Worm (Caenorhabditis elegans) whole organism, L4 larva: ENCODE results near the gene ttc-4.

Experiments used
- D1046.2 ChIP-seq: fragments of 200-800 bp; sonication (Bioruptor generic); IDR thresholded peaks from 2 replicates; pipeline ENCODE4 v1.3.6; 2022; ENCODE audit warnings: missing genetic modification characterization, missing compliant biosample characterization
- F49E8.2 ChIP-seq: sonication (generic microtip); optimal IDR thresholded peaks from 2 replicates; lab custom pipeline; 2016; ENCODE audit warnings: missing compliant biosample characterization, mild to moderate bottlenecking, missing genetic modification characterization, borderline replicate concordance
- T26A8.4 ChIP-seq: fragments of 200-800 bp; sonication (Bioruptor generic); IDR thresholded peaks from 2 replicates; pipeline ENCODE4 v1.3.6; 2022; ENCODE audit warnings: missing genetic modification characterization, missing compliant biosample characterization
- Y48G9A.11 ChIP-seq: fragments of 200-800 bp; sonication (Bioruptor generic); IDR thresholded peaks from 2 replicates; pipeline ENCODE4 v1.3.6; 2022; ENCODE audit warnings: missing genetic modification reagents, missing genetic modification characterization, missing compliant biosample characterization
- Y5F2A.4 ChIP-seq: fragments of 200-800 bp; sonication (Bioruptor generic); optimal IDR thresholded peaks from 2 replicates; lab custom pipeline; 2018; ENCODE audit warnings: mild to moderate bottlenecking, missing genetic modification characterization, missing compliant biosample characterization
- Y75B8A.6 ChIP-seq: fragments of 200-800 bp; sonication (Bioruptor generic); IDR thresholded peaks from 2 replicates; pipeline ENCODE4 v1.3.6; 2022; ENCODE audit warnings: missing genetic modification reagents, missing genetic modification characterization, missing compliant biosample characterization
- aha-1 ChIP-seq: fragments of 150-350 bp; peaks from one replicate; lab custom pipeline; 2014; ENCODE audit warnings: missing biosample characterization, missing genetic modification characterization
- ama-1 ChIP-seq: fragments of 150-350 bp; optimal IDR thresholded peaks from 2 replicates; lab custom pipeline; 2014; ENCODE audit warnings: inconsistent platforms, mixed read lengths
- arid-1 ChIP-seq: fragments of 200-800 bp; sonication (Bioruptor generic); conservative IDR thresholded peaks from 2 replicates; pipeline ENCODE4 v1.3.6; 2022; ENCODE audit warnings: missing genetic modification reagents, missing genetic modification characterization, missing compliant biosample characterization
- ceh-20 ChIP-seq: fragments of 200-800 bp; sonication (Bioruptor generic); IDR thresholded peaks from 2 replicates; pipeline ENCODE4 v1.3.6; 2022; ENCODE audit warnings: missing genetic modification reagents, missing genetic modification characterization, missing compliant biosample characterization
- ceh-28 ChIP-seq: fragments of 150-350 bp; optimal IDR thresholded peaks from 2 replicates; lab custom pipeline; 2014; ENCODE audit warnings: missing biosample characterization, missing genetic modification reagents, missing genetic modification characterization
- ceh-62 ChIP-seq: sonication (generic microtip); optimal IDR thresholded peaks from 2 replicates; lab custom pipeline; 2017; ENCODE audit warnings: missing biosample characterization, missing genetic modification characterization
- daf-16 ChIP-seq, 3 experiments: sonication (generic microtip); optimal IDR thresholded peaks; 2 replicates each; lab custom pipeline; 2016 to 2017; ENCODE audit warnings: missing genetic modification characterization in 3 of 3, missing genetic modification reagents in 3 of 3, mild to moderate bottlenecking in 2 of 3, missing compliant biosample characterization in 2 of 3, missing biosample characterization in 1 of 3, moderate library complexity in 1 of 3
- dmd-6 ChIP-seq: fragments of 200-800 bp; sonication (Bioruptor generic); IDR thresholded peaks from 2 replicates; pipeline ENCODE4 v1.3.6; 2022; ENCODE audit warnings: missing genetic modification reagents, missing genetic modification characterization, missing compliant biosample characterization
- dmd-9 ChIP-seq: fragments of 200-800 bp; sonication (Bioruptor generic); IDR thresholded peaks from 2 replicates; pipeline ENCODE4 v1.3.6; 2022; ENCODE audit warnings: missing genetic modification reagents, missing genetic modification characterization, missing compliant biosample characterization
- duxl-1 ChIP-seq: sonication (generic microtip); optimal IDR thresholded peaks from 2 replicates; lab custom pipeline; 2016; ENCODE audit warnings: mild to moderate bottlenecking, missing genetic modification characterization, moderate library complexity, missing compliant biosample characterization; ENCODE audit not compliant: poor library complexity
- dve-1 ChIP-seq: sonication (generic microtip); optimal IDR thresholded peaks from 2 replicates; lab custom pipeline; 2017; ENCODE audit warnings: antibody characterized with exemption, mild to moderate bottlenecking, missing genetic modification characterization, missing compliant biosample characterization; ENCODE audit not compliant: insufficient read depth
- egl-27 ChIP-seq: sonication (generic microtip); optimal IDR thresholded peaks from 3 replicates; lab custom pipeline; 2017; ENCODE audit warnings: missing biosample characterization, missing genetic modification reagents, missing genetic modification characterization
- fkh-10 ChIP-seq: fragments of 150-350 bp; optimal IDR thresholded peaks from 2 replicates; lab custom pipeline; 2014; ENCODE audit warnings: missing biosample characterization, missing genetic modification reagents, missing genetic modification characterization
- gei-8 ChIP-seq: fragments of 200-800 bp; sonication (Bioruptor generic); optimal IDR thresholded peaks from 2 replicates; lab custom pipeline; 2018; ENCODE audit warnings: mild to moderate bottlenecking, missing genetic modification characterization, missing compliant biosample characterization
- hlh-11 ChIP-seq: fragments of 200-800 bp; sonication (Bioruptor generic); optimal IDR thresholded peaks from 2 replicates; lab custom pipeline; 2018; ENCODE audit warnings: mild to moderate bottlenecking, missing genetic modification characterization, missing compliant biosample characterization
- lin-15B ChIP-seq: fragments of 150-350 bp; sonication (generic microtip); optimal IDR thresholded peaks from 3 replicates; lab custom pipeline; 2014; ENCODE audit warnings: missing biosample characterization, missing genetic modification characterization
- lir-3 ChIP-seq: sonication (generic microtip); optimal IDR thresholded peaks from 2 replicates; lab custom pipeline; 2016; ENCODE audit warnings: mild to moderate bottlenecking, missing genetic modification characterization, missing compliant biosample characterization
- madf-5 ChIP-seq, 2 experiments: fragments of 200-800 bp; sonication (Bioruptor generic); IDR thresholded peaks; 2 replicates each; pipeline ENCODE4 v1.3.6; 2022; ENCODE audit warnings: missing compliant biosample characterization in 2 of 2, missing genetic modification characterization in 2 of 2
- mdl-1 ChIP-seq, 2 experiments: fragments of 150-350 bp in 1 of 2; sonication (generic microtip) in 1 of 2; optimal IDR thresholded peaks; 2 replicates each; lab custom pipeline; 2014 to 2017; ENCODE audit warnings: missing biosample characterization in 2 of 2, missing genetic modification characterization in 2 of 2
- mes-2 ChIP-seq: sonication (generic microtip); optimal IDR thresholded peaks from 2 replicates; lab custom pipeline; 2016; ENCODE audit warnings: missing genotype, mild to moderate bottlenecking, missing genetic modification characterization, missing compliant biosample characterization; ENCODE audit not compliant: poor library complexity, severe bottlenecking
- nhr-10 ChIP-seq: fragments of 150-350 bp; optimal IDR thresholded peaks from 2 replicates; lab custom pipeline; 2014; ENCODE audit warnings: missing biosample characterization, missing genetic modification characterization
- nhr-102 ChIP-seq: sonication (generic microtip); optimal IDR thresholded peaks from 2 replicates; lab custom pipeline; 2016; ENCODE audit warnings: mild to moderate bottlenecking, missing genetic modification characterization, moderate library complexity, missing compliant biosample characterization
- nhr-237 ChIP-seq: sonication (generic microtip); optimal IDR thresholded peaks from 2 replicates; lab custom pipeline; 2017; ENCODE audit warnings: missing biosample characterization, missing genetic modification characterization
- nhr-76 ChIP-seq: fragments of 150-350 bp; optimal IDR thresholded peaks from 2 replicates; lab custom pipeline; 2014; ENCODE audit warnings: missing biosample characterization, missing genetic modification characterization
- php-3 ChIP-seq: fragments of 200-800 bp; sonication (Bioruptor generic); IDR thresholded peaks from 2 replicates; pipeline ENCODE4 v1.3.6; 2022; ENCODE audit warnings: missing genetic modification reagents, missing genetic modification characterization, missing compliant biosample characterization
- pqm-1 ChIP-seq: sonication (generic microtip); optimal IDR thresholded peaks from 2 replicates; lab custom pipeline; 2017; ENCODE audit warnings: missing biosample characterization, missing genetic modification characterization
- rbr-2 ChIP-seq: sonication (generic microtip); optimal IDR thresholded peaks from 2 replicates; lab custom pipeline; 2016; ENCODE audit warnings: missing genotype, missing genetic modification characterization, missing compliant biosample characterization
- sdz-12 ChIP-seq: fragments of 200-800 bp; sonication (Bioruptor generic); optimal IDR thresholded peaks from 2 replicates; lab custom pipeline; 2018; ENCODE audit warnings: mild to moderate bottlenecking, missing genetic modification characterization, missing compliant biosample characterization
- snpc-4 ChIP-seq: fragments of 150-350 bp; optimal IDR thresholded peaks from 2 replicates; lab custom pipeline; 2014; ENCODE audit warnings: missing biosample characterization, missing genetic modification characterization
- spr-1 ChIP-seq: sonication (generic microtip); optimal IDR thresholded peaks from 2 replicates; lab custom pipeline; 2016; ENCODE audit warnings: mild to moderate bottlenecking, missing genetic modification characterization, missing compliant biosample characterization
- tag-97 ChIP-seq: fragments of 200-800 bp; sonication (Bioruptor generic); IDR thresholded peaks from 2 replicates; pipeline ENCODE4 v1.3.6; 2022; ENCODE audit warnings: missing genetic modification characterization, missing compliant biosample characterization
- tra-1 ChIP-seq: fragments of 200-800 bp; sonication (Bioruptor generic); IDR thresholded peaks from 2 replicates; pipeline ENCODE4 v1.3.6; 2022; ENCODE audit warnings: missing genetic modification reagents, missing genetic modification characterization, missing compliant biosample characterization
- unc-62 ChIP-seq, 3 experiments: fragments of 150-350 bp in 1 of 3; sonication (generic microtip); optimal IDR thresholded peaks in 2 of 3; peaks in 1 of 3; 1 replicate in 1 of 3; 2 replicates in 2 of 3; lab custom pipeline; 2014 to 2017; ENCODE audit warnings: missing biosample characterization in 3 of 3, missing genetic modification characterization in 3 of 3, missing genetic modification reagents in 3 of 3, missing genotype in 1 of 3
- zag-1 ChIP-seq: fragments of 150-350 bp; optimal IDR thresholded peaks from 2 replicates; lab custom pipeline; 2014; ENCODE audit warnings: missing biosample characterization, missing genetic modification characterization
- zfp-2 ChIP-seq: sonication (generic microtip); optimal IDR thresholded peaks from 2 replicates; lab custom pipeline; 2016; ENCODE audit warnings: mild to moderate bottlenecking, missing genetic modification characterization, missing compliant biosample characterization
- zfp-3 ChIP-seq: fragments of 200-800 bp; sonication (Bioruptor generic); conservative IDR thresholded peaks from 2 replicates; pipeline ENCODE4 v1.3.6; 2022; ENCODE audit warnings: missing genetic modification reagents, missing genetic modification characterization, missing compliant biosample characterization
- zip-2 ChIP-seq: fragments of 150-350 bp; optimal IDR thresholded peaks from 2 replicates; lab custom pipeline; 2014; ENCODE audit warnings: missing biosample characterization, missing genetic modification characterization
- ztf-7 ChIP-seq: fragments of 150-350 bp; optimal IDR thresholded peaks from 2 replicates; lab custom pipeline; 2014; ENCODE audit warnings: missing biosample characterization, missing genetic modification characterization

ttc-4 gene

ce11 chrII:5554788-5555187 lies 39.7 kb upstream of the ttc-4 start:
- peak; percentile 19 for TF ChIP-seq dve-1 (tag; lab: Kevin White, UChicago)
- TF ChIP-seq nhr-237 = no peak
- no peak for TF ChIP-seq daf-16 (GFP tag; optimal IDR thresholded peaks at IDR 0.05; lab: Kevin White, UChicago)
- TF ChIP-seq daf-16 (tag; optimal IDR thresholded peaks at IDR 0.05; lab: Kevin White, UChicago) = peak; percentile 51
- no peak for TF ChIP-seq hlh-11
- TF ChIP-seq zag-1 (tag; lab: Kevin White, UChicago) = no peak
- TF ChIP-seq pqm-1 (tag; lab: Kevin White, UChicago) = no peak
- no peak for TF ChIP-seq madf-5 (GFP tag; IDR thresholded peaks at IDR 0.05; lab: Robert Waterston, UW)
- no peak for TF ChIP-seq dmd-9 (GFP tag; lab: Robert Waterston, UW)
- no peak for TF ChIP-seq ztf-7
- TF ChIP-seq ceh-28 (tag; lab: Kevin White, UChicago) = no peak
- TF ChIP-seq nhr-10 (tag; lab: Kevin White, UChicago) = no peak
- peak; percentile 85 for TF ChIP-seq dmd-6
- TF ChIP-seq F49E8.2 (tag; lab: Kevin White, UChicago) = no peak
- no peak for TF ChIP-seq D1046.2 (GFP tag; lab: Robert Waterston, UW)

- TF ChIP-seq zfp-3 (GFP tag; lab: Robert Waterston, UW) (no peak), dve-1 (tag; lab: Kevin White, UChicago) (peak; percentile 21), snpc-4 (tag; lab: Kevin White, UChicago) (no peak), duxl-1 (tag; lab: Kevin White, UChicago) (no peak), daf-16 (GFP tag; optimal IDR thresholded peaks at IDR 0.05; lab: Kevin White, UChicago) (no peak), daf-16 (tag; optimal IDR thresholded peaks at IDR 0.05; lab: Kevin White, UChicago) (peak; percentile 47), tag-97 (no peak), spr-1 (tag; lab: Kevin White, UChicago) (no peak), zag-1 (tag; lab: Kevin White, UChicago) (no peak), arid-1 (no peak), unc-62 (GFP tag; optimal IDR thresholded peaks at IDR 0.05 in 1 of 2; lab: Kevin White, UChicago) (peak in 1 of 2 experiments; percentile 2), unc-62 (tag; optimal IDR thresholded peaks at IDR 0.05; lab: Kevin White, UChicago) (no peak), nhr-102 (tag; lab: Kevin White, UChicago) (peak; percentile 22)
Measured at ce11 chrII:5555522-5555921, 39.0 kb upstream of the ttc-4 start.

ce11 chrII:5556431-5556830 lies 38.1 kb upstream of the ttc-4 start, which contains the start of gene ins-11:
Gene ins-11 (plus strand): TSS chrII:5556731.
- TF ChIP-seq tra-1 (GFP tag; lab: Robert Waterston, UW) = no peak
- no peak for TF ChIP-seq tag-97
- TF ChIP-seq gei-8 = no peak
- no peak for TF ChIP-seq rbr-2 (tag; lab: Kevin White, UChicago)

ce11 chrII:5557134-5557533 lies 37.4 kb upstream of the ttc-4 start:
- TF ChIP-seq ceh-62 (no peak), ama-1 (lab: Kevin White, UChicago) (no peak), Y48G9A.11 (GFP tag; lab: Robert Waterston, UW) (no peak), arid-1 (no peak), hlh-11 (peak; percentile 48), ceh-20 (GFP tag; lab: Robert Waterston, UW) (no peak), php-3 (GFP tag; lab: Robert Waterston, UW) (no peak), egl-27 (tag; lab: Kevin White, UChicago) (no peak), lir-3 (tag; lab: Kevin White, UChicago) (no peak), madf-5 (GFP tag; IDR thresholded peaks at IDR 0.05; lab: Robert Waterston, UW) (no peak), pqm-1 (tag; lab: Kevin White, UChicago) (peak; percentile 73), mdl-1 (tag; optimal IDR thresholded peaks at IDR 0.05; lab: Kevin White, UChicago) (peak in 1 of 2 experiments; percentile 34), mes-2 (no peak), tag-97 (no peak), T26A8.4 (no peak), aha-1 (tag; lab: Kevin White, UChicago) (no peak), lin-15B (tag; lab: Kevin White, UChicago) (no peak), zfp-2 (tag; lab: Kevin White, UChicago) (no peak), zip-2 (tag; lab: Kevin White, UChicago) (no peak), Y75B8A.6 (GFP tag; lab: Robert Waterston, UW) (no peak), Y5F2A.4 (GFP tag; lab: Kevin White, UChicago) (no peak), nhr-76 (no peak), fkh-10 (no peak), nhr-10 (tag; lab: Kevin White, UChicago) (no peak), tra-1 (GFP tag; lab: Robert Waterston, UW) (no peak), rbr-2 (tag; lab: Kevin White, UChicago) (no peak), sdz-12 (no peak), dmd-6 (peak; percentile 67)
